Worm (Caenorhabditis elegans) whole organism, L4 larva: Measurements from ENCODE around the gene ttr-1.

Experiments used
- F26F4.8 ChIP-seq: fragments of 200-800 bp; sonication (Bioruptor generic); conservative IDR thresholded peaks from 2 replicates; pipeline ENCODE4 v1.3.6; 2022; ENCODE audit warnings: missing genetic modification characterization, missing compliant biosample characterization
- ceh-82 ChIP-seq: sonication (generic microtip); optimal IDR thresholded peaks from 2 replicates; lab custom pipeline; 2017; ENCODE audit warnings: missing biosample characterization, missing genetic modification characterization
- ctbp-1 ChIP-seq: fragments of 200-800 bp; sonication (Bioruptor generic); IDR thresholded peaks from 2 replicates; pipeline ENCODE4 v1.3.6; 2022; ENCODE audit warnings: missing genetic modification reagents, missing genetic modification characterization, missing compliant biosample characterization
- dmd-6 ChIP-seq: fragments of 200-800 bp; sonication (Bioruptor generic); IDR thresholded peaks from 2 replicates; pipeline ENCODE4 v1.3.6; 2022; ENCODE audit warnings: missing genetic modification reagents, missing genetic modification characterization, missing compliant biosample characterization
- hlh-11 ChIP-seq: fragments of 200-800 bp; sonication (Bioruptor generic); optimal IDR thresholded peaks from 2 replicates; lab custom pipeline; 2018; ENCODE audit warnings: mild to moderate bottlenecking, missing genetic modification characterization, missing compliant biosample characterization
- jun-1 ChIP-seq: fragments of 150-350 bp; optimal IDR thresholded peaks from 2 replicates; lab custom pipeline; 2014; ENCODE audit warnings: missing biosample characterization, missing genetic modification reagents, missing genetic modification characterization
- lin-1 ChIP-seq: fragments of 200-800 bp; sonication (Bioruptor generic); IDR thresholded peaks from 2 replicates; pipeline ENCODE4 v1.3.6; 2022; ENCODE audit warnings: missing genetic modification reagents, missing genetic modification characterization, missing compliant biosample characterization
- mdl-1 ChIP-seq, 2 experiments: fragments of 150-350 bp in 1 of 2; sonication (generic microtip) in 1 of 2; optimal IDR thresholded peaks; 2 replicates each; lab custom pipeline; 2014 to 2017; ENCODE audit warnings: missing biosample characterization in 2 of 2, missing genetic modification characterization in 2 of 2

- no peak for TF ChIP-seq F26F4.8 (GFP tag; lab: Robert Waterston, UW)
- TF ChIP-seq mdl-1 (tag; optimal IDR thresholded peaks at IDR 0.05; lab: Kevin White, UChicago), result no peak
- TF ChIP-seq hlh-11 (tag; lab: Kevin White, UChicago), result no peak
- TF ChIP-seq dmd-6, result no peak
- TF ChIP-seq ceh-82, result no peak
- no peak for TF ChIP-seq ctbp-1 (GFP tag; lab: Robert Waterston, UW)
- no peak for TF ChIP-seq jun-1 (tag; lab: Kevin White, UChicago)
- no peak for TF ChIP-seq lin-1 (GFP tag; lab: Robert Waterston, UW)
These were observed 1.5 kb upstream of the ttr-1 start, which contains the start of gene ttr-2 for ce11 chrIII:9927378-9927777.
